Worm (Caenorhabditis elegans) whole organism, early embryonic: ENCODE measurements around the gene vpat-1.

ENCODE experiments used
- F13C5.2 ChIP-seq: sonication (generic microtip); optimal IDR thresholded peaks from 2 replicates; lab custom pipeline; 2017; ENCODE audit warnings: mild to moderate bottlenecking, missing genetic modification characterization, inconsistent platforms, missing compliant biosample characterization
- ama-1 ChIP-seq: fragments of 150-350 bp; optimal IDR thresholded peaks from 2 replicates; lab custom pipeline; 2014
- ceh-13 ChIP-seq: fragments of 200-800 bp; sonication (Bioruptor generic); optimal IDR thresholded peaks from 2 replicates; lab custom pipeline; 2018; ENCODE audit warnings: mild to moderate bottlenecking, missing genetic modification characterization, missing compliant biosample characterization
- flt-1 ChIP-seq: fragments of 200-800 bp; sonication (Bioruptor generic); IDR thresholded peaks from 2 replicates; pipeline ENCODE4 v1.3.6; 2022; ENCODE audit warnings: missing genetic modification characterization, missing compliant biosample characterization
- hmbx-1 ChIP-seq: sonication (generic microtip); optimal IDR thresholded peaks from 2 replicates; lab custom pipeline; 2016; ENCODE audit warnings: mild to moderate bottlenecking, missing genetic modification characterization, missing compliant biosample characterization
- hnd-1 ChIP-seq: sonication (generic microtip); optimal IDR thresholded peaks from 2 replicates; lab custom pipeline; 2016; ENCODE audit warnings: missing genetic modification characterization, missing compliant biosample characterization
- pes-1 ChIP-seq: fragments of 200-800 bp; sonication (Bioruptor generic); IDR thresholded peaks from 2 replicates; pipeline ENCODE4 v1.3.6; 2022; ENCODE audit warnings: missing genetic modification reagents, missing genetic modification characterization, missing compliant biosample characterization
- tbx-37 ChIP-seq: fragments of 200-800 bp; sonication (Bioruptor generic); conservative IDR thresholded peaks from 2 replicates; pipeline ENCODE4 v1.3.6; 2022; ENCODE audit warnings: missing genetic modification reagents, missing genetic modification characterization, missing compliant biosample characterization

- no peak for TF ChIP-seq ceh-13
- no peak for TF ChIP-seq hnd-1 (tag; lab: Kevin White, UChicago)
- TF ChIP-seq hmbx-1 (tag; lab: Kevin White, UChicago): no peak
- TF ChIP-seq pes-1: no peak
- no peak for TF ChIP-seq ama-1 (lab: Kevin White, UChicago)
- no peak for TF ChIP-seq flt-1 (GFP tag; lab: Robert Waterston, UW)
- no peak for TF ChIP-seq F13C5.2
- no peak for TF ChIP-seq tbx-37 (GFP tag; lab: Robert Waterston, UW)
Measured at ce11 chrX:1010627-1011452, 35.2 kb downstream of the vpat-1 start.
